Worm (Caenorhabditis elegans) whole organism, late embryonic: ENCODE data around the gene F45D3.3.

ENCODE experiments used
- C08G9.2 ChIP-seq: sonication (generic microtip); optimal IDR thresholded peaks from 2 replicates; lab custom pipeline; 2016; ENCODE audit warnings: mild to moderate bottlenecking, missing genetic modification characterization, moderate library complexity, missing compliant biosample characterization
- F13H6.1 ChIP-seq: sonication (generic microtip); optimal IDR thresholded peaks from 2 replicates; lab custom pipeline; 2016; ENCODE audit warnings: missing genetic modification characterization, missing compliant biosample characterization
- K09A11.1 ChIP-seq: sonication (generic microtip); optimal IDR thresholded peaks from 2 replicates; lab custom pipeline; 2017; ENCODE audit warnings: antibody characterized with exemption, mild to moderate bottlenecking, missing genetic modification characterization, missing compliant biosample characterization; ENCODE audit not compliant: insufficient read depth
- ama-1 ChIP-seq: fragments of 150-350 bp; optimal IDR thresholded peaks from 2 replicates; lab custom pipeline; 2014
- ceh-14 ChIP-seq: sonication (generic microtip); optimal IDR thresholded peaks from 2 replicates; lab custom pipeline; 2016; ENCODE audit warnings: missing genotype, missing genetic modification characterization, missing compliant biosample characterization
- ceh-18 ChIP-seq: sonication (generic microtip); optimal IDR thresholded peaks from 2 replicates; lab custom pipeline; 2016; ENCODE audit warnings: missing genetic modification characterization, missing compliant biosample characterization
- ceh-22 ChIP-seq: sonication (generic microtip); optimal IDR thresholded peaks from 2 replicates; lab custom pipeline; 2017; ENCODE audit warnings: missing biosample characterization, missing genetic modification characterization
- ceh-30 ChIP-seq: fragments of 150-350 bp; optimal IDR thresholded peaks from 2 replicates; lab custom pipeline; 2014; ENCODE audit warnings: missing biosample characterization, missing genetic modification characterization
- ceh-31 ChIP-seq: sonication (generic microtip); optimal IDR thresholded peaks from 2 replicates; lab custom pipeline; 2016; ENCODE audit warnings: missing genetic modification characterization, missing compliant biosample characterization
- ceh-34 ChIP-seq: sonication (generic microtip); optimal IDR thresholded peaks from 2 replicates; lab custom pipeline; 2016; ENCODE audit warnings: mild to moderate bottlenecking, missing genetic modification characterization, missing compliant biosample characterization
- ceh-9 ChIP-seq: sonication (generic microtip); optimal IDR thresholded peaks from 2 replicates; lab custom pipeline; 2016; ENCODE audit warnings: mild to moderate bottlenecking, missing genetic modification characterization, inconsistent platforms, missing compliant biosample characterization
- che-1 ChIP-seq: sonication (generic microtip); optimal IDR thresholded peaks from 2 replicates; lab custom pipeline; 2016; ENCODE audit warnings: mild to moderate bottlenecking, missing genetic modification characterization, missing compliant biosample characterization
- dve-1 ChIP-seq: sonication (generic microtip); optimal IDR thresholded peaks from 2 replicates; lab custom pipeline; 2017; ENCODE audit warnings: antibody characterized with exemption, mild to moderate bottlenecking, missing genetic modification characterization, missing compliant biosample characterization
- fax-1 ChIP-seq: sonication (generic microtip); optimal IDR thresholded peaks from 2 replicates; lab custom pipeline; 2016; ENCODE audit warnings: missing genotype, missing genetic modification characterization, missing compliant biosample characterization
- fkh-6 ChIP-seq: sonication (generic microtip); optimal IDR thresholded peaks from 2 replicates; lab custom pipeline; 2016; ENCODE audit warnings: missing genetic modification characterization, missing compliant biosample characterization
- gmeb-2 ChIP-seq: sonication (generic microtip); optimal IDR thresholded peaks from 2 replicates; lab custom pipeline; 2016; ENCODE audit warnings: missing genetic modification characterization, inconsistent platforms, missing compliant biosample characterization
- hlh-15 ChIP-seq: sonication (generic microtip); optimal IDR thresholded peaks from 2 replicates; lab custom pipeline; 2016; ENCODE audit warnings: missing genetic modification characterization, missing compliant biosample characterization
- hlh-30 ChIP-seq: sonication (generic microtip); optimal IDR thresholded peaks from 2 replicates; lab custom pipeline; 2017; ENCODE audit warnings: antibody characterized with exemption, missing genetic modification characterization, missing compliant biosample characterization; ENCODE audit not compliant: insufficient read depth
- hlh-6 ChIP-seq: sonication (generic microtip); optimal IDR thresholded peaks from 2 replicates; lab custom pipeline; 2016; ENCODE audit warnings: missing genotype, missing genetic modification characterization, missing compliant biosample characterization
- hlh-8 ChIP-seq: sonication (generic microtip); optimal IDR thresholded peaks from 2 replicates; lab custom pipeline; 2016; ENCODE audit warnings: missing genotype, missing genetic modification characterization, missing compliant biosample characterization
- madf-2 ChIP-seq: sonication (generic microtip); optimal IDR thresholded peaks from 2 replicates; lab custom pipeline; 2017; ENCODE audit warnings: missing genetic modification characterization, missing compliant biosample characterization
- npax-4 ChIP-seq: sonication (generic microtip); optimal IDR thresholded peaks from 2 replicates; lab custom pipeline; 2016; ENCODE audit warnings: missing genetic modification characterization, missing compliant biosample characterization
- odd-2 ChIP-seq: sonication (generic microtip); optimal IDR thresholded peaks from 2 replicates; lab custom pipeline; 2017; ENCODE audit warnings: antibody characterized with exemption, mild to moderate bottlenecking, missing genetic modification characterization, missing compliant biosample characterization
- pat-9 ChIP-seq: fragments of 200-800 bp; sonication (Bioruptor generic); optimal IDR thresholded peaks from 2 replicates; lab custom pipeline; 2018; ENCODE audit warnings: mild to moderate bottlenecking, missing genetic modification characterization, moderate library complexity, missing compliant biosample characterization
- pax-1 ChIP-seq: fragments of 150-350 bp; optimal IDR thresholded peaks from 2 replicates; lab custom pipeline; 2014; ENCODE audit warnings: missing biosample characterization, missing genetic modification characterization
- pha-2 ChIP-seq: sonication (generic microtip); optimal IDR thresholded peaks from 2 replicates; lab custom pipeline; 2017; ENCODE audit warnings: mild to moderate bottlenecking, missing genetic modification characterization, missing compliant biosample characterization
- pqm-1 ChIP-seq: sonication (generic microtip); optimal IDR thresholded peaks from 2 replicates; lab custom pipeline; 2016; ENCODE audit warnings: missing genetic modification characterization, missing compliant biosample characterization
- pros-1 ChIP-seq: fragments of 150-350 bp; optimal IDR thresholded peaks from 2 replicates; lab custom pipeline; 2014; ENCODE audit warnings: missing biosample characterization, missing genetic modification reagents, missing genetic modification characterization
- rnt-1 ChIP-seq: sonication (generic microtip); optimal IDR thresholded peaks from 2 replicates; lab custom pipeline; 2016; ENCODE audit warnings: missing genetic modification characterization, missing compliant biosample characterization
- sdc-2 ChIP-seq: sonication (generic microtip); optimal IDR thresholded peaks from 2 replicates; lab custom pipeline; 2016; ENCODE audit warnings: missing genotype, missing genetic modification characterization, missing compliant biosample characterization
- tbx-7 ChIP-seq: sonication (generic microtip); optimal IDR thresholded peaks from 2 replicates; lab custom pipeline; 2016; ENCODE audit warnings: missing genotype, missing genetic modification characterization, missing compliant biosample characterization
- ttx-3 ChIP-seq: sonication (generic microtip); optimal IDR thresholded peaks from 2 replicates; lab custom pipeline; 2016; ENCODE audit warnings: missing genetic modification reagents, missing genetic modification characterization, missing compliant biosample characterization
- unc-3 ChIP-seq, 2 experiments: fragments of 200-800 bp in 1 of 2; sonication (Bioruptor generic) in 1 of 2; sonication (generic microtip) in 1 of 2; conservative IDR thresholded peaks in 1 of 2; optimal IDR thresholded peaks in 1 of 2; 2 replicates each; pipeline versions ENCODE4 v1.3.6 to Lab custom; 2016 to 2022; ENCODE audit warnings: missing compliant biosample characterization in 2 of 2, missing genetic modification characterization in 2 of 2, missing genetic modification reagents in 1 of 2
- unc-42 ChIP-seq: sonication (generic microtip); optimal IDR thresholded peaks from 2 replicates; lab custom pipeline; 2016; ENCODE audit warnings: missing genotype, missing genetic modification characterization, missing compliant biosample characterization
- unc-86 ChIP-seq: sonication (generic microtip); optimal IDR thresholded peaks from 2 replicates; lab custom pipeline; 2016; ENCODE audit warnings: missing genetic modification characterization, missing compliant biosample characterization
- zip-5 ChIP-seq: sonication (generic microtip); optimal IDR thresholded peaks from 2 replicates; lab custom pipeline; 2016; ENCODE audit warnings: missing genetic modification characterization, missing compliant biosample characterization

Gene F45D3.3

ce11 chrV:12584771-12585170 is 34.6 kb upstream of the F45D3.3 start:
- TF ChIP-seq pax-1 (tag; lab: Kevin White, UChicago) (no peak), ceh-22 (tag; lab: Kevin White, UChicago) (no peak), unc-86 (tag; lab: Kevin White, UChicago) (no peak), madf-2 (tag; lab: Kevin White, UChicago) (no peak), ceh-14 (tag; lab: Kevin White, UChicago) (no peak), K09A11.1 (no peak), odd-2 (tag; lab: Kevin White, UChicago) (no peak), ceh-34 (tag; lab: Kevin White, UChicago) (no peak), zip-5 (tag; lab: Kevin White, UChicago) (no peak), ceh-30 (no peak), pqm-1 (tag; lab: Kevin White, UChicago) (no peak), pha-2 (tag; lab: Kevin White, UChicago) (no peak)

ce11 chrV:12583421-12583820 is 33.2 kb upstream of the F45D3.3 start:
- TF ChIP-seq unc-42 (peak; percentile 89), unc-3 (GFP tag; conservative IDR thresholded peaks at IDR 0.05; lab: Robert Waterston, UW) (no peak), unc-3 (tag; optimal IDR thresholded peaks at IDR 0.05; lab: Kevin White, UChicago) (no peak)

- TF ChIP-seq rnt-1 (tag; lab: Kevin White, UChicago), result no peak
- TF ChIP-seq fax-1 (tag; lab: Kevin White, UChicago), result no peak
- TF ChIP-seq sdc-2 (tag; lab: Kevin White, UChicago), result no peak
- no peak for TF ChIP-seq ceh-22 (tag; lab: Kevin White, UChicago)
- no peak for TF ChIP-seq hlh-6
- no peak for TF ChIP-seq hlh-15 (tag; lab: Kevin White, UChicago)
- no peak for TF ChIP-seq che-1 (tag; lab: Kevin White, UChicago)
- TF ChIP-seq fkh-6 (tag; lab: Kevin White, UChicago), result no peak
- no peak for TF ChIP-seq pat-9
- no peak for TF ChIP-seq C08G9.2 (tag; lab: Kevin White, UChicago)
- no peak for TF ChIP-seq ceh-9
- no peak for TF ChIP-seq F13H6.1
- no peak for TF ChIP-seq pros-1 (tag; lab: Kevin White, UChicago)
- TF ChIP-seq tbx-7 (tag; lab: Kevin White, UChicago), result no peak
Observed at ce11 chrV:12579299-12579698, 29.1 kb upstream of the F45D3.3 start, which contains the start of gene E02A10.3. TSS of gene E02A10.3 (plus strand) at chrV:12579599.

ce11 chrV:12576495-12576947 is 26.3 kb upstream of the F45D3.3 start, which contains the start of gene grl-23:
TSS of gene grl-23 (minus strand) at chrV:12576897.
- TF ChIP-seq ceh-18 (tag; lab: Kevin White, UChicago) (no peak), unc-86 (tag; lab: Kevin White, UChicago) (no peak)

ce11 chrV:12575846-12576245 is 25.7 kb upstream of the F45D3.3 start:
- TF ChIP-seq npax-4 (tag; lab: Kevin White, UChicago) (no peak), hlh-30 (tag; lab: Kevin White, UChicago) (no peak), odd-2 (tag; lab: Kevin White, UChicago) (no peak), ceh-14 (tag; lab: Kevin White, UChicago) (no peak), ceh-31 (tag; lab: Kevin White, UChicago) (no peak), dve-1 (tag; lab: Kevin White, UChicago) (no peak), che-1 (tag; lab: Kevin White, UChicago) (no peak), hlh-8 (tag; lab: Kevin White, UChicago) (no peak), sdc-2 (tag; lab: Kevin White, UChicago) (no peak), ceh-18 (tag; lab: Kevin White, UChicago) (no peak), madf-2 (tag; lab: Kevin White, UChicago) (no peak), gmeb-2 (tag; lab: Kevin White, UChicago) (no peak), ama-1 (lab: Kevin White, UChicago) (no peak), hlh-15 (tag; lab: Kevin White, UChicago) (no peak), ttx-3 (tag; lab: Kevin White, UChicago) (no peak), tbx-7 (tag; lab: Kevin White, UChicago) (no peak)
- TF ChIP-seq, all 69 proteins: peak for 0
